Worm (Caenorhabditis elegans): ENCODE data around the gene ltah-1.1.

- TF ChIP-seq elt-3 (tag; optimal IDR thresholded peaks at IDR 0.05), result no peak
- no peak for TF ChIP-seq blmp-1 (tag; optimal IDR thresholded peaks at IDR 0.05)
- TF ChIP-seq nhr-28 (tag; optimal IDR thresholded peaks at IDR 0.05), result no peak
- TF ChIP-seq unc-62 (GFP tag; optimal IDR thresholded peaks at IDR 0.05), result no peak
- no peak for TF ChIP-seq nhr-76 (tag; optimal IDR thresholded peaks at IDR 0.05)
Observed at ce11 chrIV:12289149-12289548, 9.7 kb downstream of the ltah-1.1 start, which contains the start of gene C42C1.9.
